Worm (Caenorhabditis elegans) whole organism, young adult: Measurements from ENCODE around the gene pqn-74.

Source experiments
- B0019.2 ChIP-seq: fragments of 200-800 bp; sonication (Bioruptor generic); conservative IDR thresholded peaks from 2 replicates; pipeline ENCODE4 v1.3.6; 2022; ENCODE audit warnings: missing genetic modification reagents, missing genetic modification characterization, missing compliant biosample characterization
- B0035.1 ChIP-seq: sonication (generic microtip); optimal IDR thresholded peaks from 2 replicates; lab custom pipeline; 2016; ENCODE audit warnings: missing genetic modification characterization, mild to moderate bottlenecking, missing compliant biosample characterization, missing genotype, missing genetic modification reagents
- B0336.3 ChIP-seq: fragments of 200-800 bp; sonication (Bioruptor generic); IDR thresholded peaks from 2 replicates; pipeline ENCODE4 v1.3.6; 2022; ENCODE audit warnings: missing genetic modification characterization, missing compliant biosample characterization
- C06A6.2 ChIP-seq: fragments of 200-800 bp; sonication (Bioruptor generic); conservative IDR thresholded peaks from 2 replicates; pipeline ENCODE4 v1.3.6; 2022; ENCODE audit warnings: missing genetic modification characterization, missing compliant biosample characterization
- C17E4.6 ChIP-seq: fragments of 200-800 bp; sonication (Bioruptor generic); IDR thresholded peaks from 2 replicates; pipeline ENCODE4 v1.3.6; 2022; ENCODE audit warnings: missing genetic modification reagents, missing genetic modification characterization, missing compliant biosample characterization
- D2030.7 ChIP-seq: fragments of 200-800 bp; sonication (Bioruptor generic); IDR thresholded peaks from 2 replicates; pipeline ENCODE4 v1.3.6; 2022; ENCODE audit warnings: missing genetic modification reagents, missing genetic modification characterization, missing compliant biosample characterization
- F22D6.2 ChIP-seq: sonication (generic microtip); optimal IDR thresholded peaks from 2 replicates; lab custom pipeline; 2016; ENCODE audit warnings: mild to moderate bottlenecking, missing genetic modification characterization, missing compliant biosample characterization
- F52B5.7 ChIP-seq: sonication (generic microtip); optimal IDR thresholded peaks from 2 replicates; lab custom pipeline; 2016; ENCODE audit warnings: mild to moderate bottlenecking, missing genetic modification characterization, missing compliant biosample characterization
- F57C9.4 ChIP-seq: sonication (generic microtip); optimal IDR thresholded peaks from 2 replicates; lab custom pipeline; 2017; ENCODE audit warnings: mild to moderate bottlenecking, missing genetic modification characterization, missing compliant biosample characterization
- K11D2.4 ChIP-seq: fragments of 200-800 bp; sonication (Bioruptor generic); IDR thresholded peaks from 2 replicates; pipeline ENCODE4 v1.3.6; 2022; ENCODE audit warnings: missing genetic modification reagents, missing genetic modification characterization, missing compliant biosample characterization
- Y53G8AR.9 ChIP-seq: fragments of 200-800 bp; sonication (Bioruptor generic); conservative IDR thresholded peaks from 2 replicates; pipeline ENCODE4 v1.3.6; 2022; ENCODE audit warnings: missing genetic modification reagents, missing genetic modification characterization, missing compliant biosample characterization
- Y56A3A.18 ChIP-seq: fragments of 200-800 bp; sonication (Bioruptor generic); IDR thresholded peaks from 2 replicates; pipeline ENCODE4 v1.3.6; 2022; ENCODE audit warnings: missing genetic modification reagents, missing genetic modification characterization, missing compliant biosample characterization
- Y95B8A.8 ChIP-seq: fragments of 200-800 bp; sonication (Bioruptor generic); IDR thresholded peaks from 2 replicates; pipeline ENCODE4 v1.3.6; 2022; ENCODE audit warnings: missing genetic modification reagents, missing genetic modification characterization, missing compliant biosample characterization
- aptf-2 ChIP-seq: fragments of 200-800 bp; sonication (Bioruptor generic); conservative IDR thresholded peaks from 2 replicates; pipeline ENCODE4 v1.3.6; 2022; ENCODE audit warnings: missing genetic modification reagents, missing genetic modification characterization, missing compliant biosample characterization
- athp-1 ChIP-seq: sonication (generic microtip); optimal IDR thresholded peaks from 2 replicates; lab custom pipeline; 2017; ENCODE audit warnings: mild to moderate bottlenecking, missing genetic modification characterization, missing compliant biosample characterization
- attf-6 ChIP-seq: fragments of 200-800 bp; sonication (Bioruptor generic); IDR thresholded peaks from 2 replicates; pipeline ENCODE4 v1.3.6; 2022; ENCODE audit warnings: missing genetic modification reagents, missing genetic modification characterization, missing compliant biosample characterization
- bed-1 ChIP-seq: fragments of 200-800 bp; sonication (Bioruptor generic); IDR thresholded peaks from 2 replicates; pipeline ENCODE4 v1.3.6; 2022; ENCODE audit warnings: missing genetic modification reagents, missing genetic modification characterization, missing compliant biosample characterization
- ceh-40 ChIP-seq: fragments of 200-800 bp; sonication (Bioruptor generic); IDR thresholded peaks from 2 replicates; pipeline ENCODE4 v1.3.6; 2022; ENCODE audit warnings: missing genetic modification characterization, missing compliant biosample characterization
- ceh-91 ChIP-seq: fragments of 200-800 bp; sonication (Bioruptor generic); IDR thresholded peaks from 2 replicates; pipeline ENCODE4 v1.3.6; 2022; ENCODE audit warnings: missing genetic modification reagents, missing genetic modification characterization, missing compliant biosample characterization
- chd-7 ChIP-seq: sonication (generic microtip); optimal IDR thresholded peaks from 2 replicates; lab custom pipeline; 2016; ENCODE audit warnings: mild to moderate bottlenecking, missing genetic modification characterization, moderate library complexity, missing compliant biosample characterization
- dox-1 ChIP-seq: fragments of 200-800 bp; sonication (Bioruptor generic); IDR thresholded peaks from 2 replicates; pipeline ENCODE4 v1.3.6; 2022; ENCODE audit warnings: missing genetic modification reagents, missing genetic modification characterization, missing compliant biosample characterization
- dpl-1 ChIP-seq: fragments of 150-350 bp; optimal IDR thresholded peaks from 2 replicates; lab custom pipeline; 2014; ENCODE audit warnings: missing biosample characterization, missing genetic modification reagents, missing genetic modification characterization
- egl-18 ChIP-seq: fragments of 200-800 bp; sonication (Bioruptor generic); IDR thresholded peaks from 2 replicates; pipeline ENCODE4 v1.3.6; 2022; ENCODE audit warnings: missing genetic modification reagents, missing genetic modification characterization, missing compliant biosample characterization
- egl-44 ChIP-seq: fragments of 200-800 bp; sonication (Bioruptor generic); IDR thresholded peaks from 2 replicates; pipeline ENCODE4 v1.3.6; 2022; ENCODE audit warnings: missing genetic modification reagents, missing genetic modification characterization, missing compliant biosample characterization
- ets-4 ChIP-seq: fragments of 200-800 bp; sonication (Bioruptor generic); optimal IDR thresholded peaks from 2 replicates; lab custom pipeline; 2018; ENCODE audit warnings: mild to moderate bottlenecking, missing genetic modification characterization, missing compliant biosample characterization
- fkh-3 ChIP-seq: sonication (generic microtip); optimal IDR thresholded peaks from 2 replicates; lab custom pipeline; 2016; ENCODE audit warnings: mild to moderate bottlenecking, missing genetic modification characterization, missing compliant biosample characterization
- gei-17 ChIP-seq: fragments of 200-800 bp; sonication (Bioruptor generic); optimal IDR thresholded peaks from 2 replicates; lab custom pipeline; 2018; ENCODE audit warnings: mild to moderate bottlenecking, missing genetic modification characterization, missing compliant biosample characterization
- him-1 ChIP-seq: sonication (generic microtip); optimal IDR thresholded peaks from 2 replicates; lab custom pipeline; 2016; ENCODE audit warnings: missing genotype, missing genetic modification reagents, missing genetic modification characterization, missing compliant biosample characterization
- hlh-12 ChIP-seq: sonication (generic microtip); optimal IDR thresholded peaks from 2 replicates; lab custom pipeline; 2016; ENCODE audit warnings: missing genetic modification characterization, missing compliant biosample characterization
- hmg-20 ChIP-seq: fragments of 200-800 bp; sonication (Bioruptor generic); IDR thresholded peaks from 2 replicates; pipeline ENCODE4 v1.3.6; 2022; ENCODE audit warnings: missing genetic modification reagents, missing genetic modification characterization, missing compliant biosample characterization
- let-526 ChIP-seq: fragments of 200-800 bp; sonication (Bioruptor generic); IDR thresholded peaks from 2 replicates; pipeline ENCODE4 v1.3.6; 2022; ENCODE audit warnings: missing genetic modification reagents, missing genetic modification characterization, missing compliant biosample characterization
- lir-1 ChIP-seq: fragments of 200-800 bp; sonication (Bioruptor generic); conservative IDR thresholded peaks from 2 replicates; pipeline ENCODE4 v1.3.6; 2022; ENCODE audit warnings: missing genetic modification reagents, missing genetic modification characterization, missing compliant biosample characterization
- madf-10 ChIP-seq: sonication (generic microtip); optimal IDR thresholded peaks from 2 replicates; lab custom pipeline; 2016; ENCODE audit warnings: mild to moderate bottlenecking, missing genetic modification characterization, missing compliant biosample characterization
- madf-6 ChIP-seq: fragments of 200-800 bp; sonication (Bioruptor generic); IDR thresholded peaks from 2 replicates; pipeline ENCODE4 v1.3.6; 2022; ENCODE audit warnings: missing genetic modification reagents, missing genetic modification characterization, missing compliant biosample characterization
- mcd-1 ChIP-seq: fragments of 200-800 bp; sonication (Bioruptor generic); IDR thresholded peaks from 2 replicates; pipeline ENCODE4 v1.3.6; 2022; ENCODE audit warnings: missing genetic modification reagents, missing genetic modification characterization, missing compliant biosample characterization
- mel-28 ChIP-seq: sonication (generic microtip); optimal IDR thresholded peaks from 2 replicates; lab custom pipeline; 2016; ENCODE audit warnings: borderline replicate concordance, mild to moderate bottlenecking, missing genetic modification characterization, missing compliant biosample characterization
- nhr-80 ChIP-seq: sonication (generic microtip); optimal IDR thresholded peaks from 2 replicates; lab custom pipeline; 2016; ENCODE audit warnings: missing genetic modification characterization, missing compliant biosample characterization
- pbrm-1 ChIP-seq: fragments of 200-800 bp; sonication (Bioruptor generic); IDR thresholded peaks from 2 replicates; pipeline ENCODE4 v1.3.6; 2022; ENCODE audit warnings: missing genetic modification reagents, missing genetic modification characterization, missing compliant biosample characterization
- rec-8 ChIP-seq, 2 experiments: sonication (generic microtip); optimal IDR thresholded peaks; 2 replicates each; lab custom pipeline; 2016; ENCODE audit warnings: mild to moderate bottlenecking in 2 of 2, missing genetic modification characterization in 2 of 2, missing genetic modification reagents in 2 of 2, missing genotype in 2 of 2, missing biosample characterization in 1 of 2, missing compliant biosample characterization in 1 of 2, moderate library complexity in 1 of 2
- sdz-38 ChIP-seq: sonication (generic microtip); optimal IDR thresholded peaks from 2 replicates; lab custom pipeline; 2016; ENCODE audit warnings: missing genotype, missing genetic modification characterization, missing compliant biosample characterization
- snpc-1.1 ChIP-seq: sonication (generic microtip); optimal IDR thresholded peaks from 2 replicates; lab custom pipeline; 2017; ENCODE audit warnings: missing genetic modification characterization, mild to moderate bottlenecking, missing compliant biosample characterization, antibody characterized with exemption, moderate library complexity, missing genotype, missing genetic modification reagents; ENCODE audit not compliant: insufficient read depth
- tbp1 ChIP-seq: fragments of 200-800 bp; sonication (Bioruptor generic); optimal IDR thresholded peaks from 2 replicates; lab custom pipeline; 2018; ENCODE audit warnings: mild to moderate bottlenecking, missing genetic modification characterization, missing compliant biosample characterization
- unc-62 ChIP-seq: fragments of 150-350 bp; optimal IDR thresholded peaks from 2 replicates; lab custom pipeline; 2014; ENCODE audit warnings: missing biosample characterization, missing genetic modification reagents, missing genetic modification characterization
- zfh-2 ChIP-seq: fragments of 200-800 bp; sonication (Bioruptor generic); conservative IDR thresholded peaks from 2 replicates; pipeline ENCODE4 v1.3.6; 2022; ENCODE audit warnings: missing genetic modification reagents, missing genetic modification characterization, missing compliant biosample characterization
- zim-3 ChIP-seq: sonication (generic microtip); optimal IDR thresholded peaks from 2 replicates; lab custom pipeline; 2017; ENCODE audit warnings: mild to moderate bottlenecking, missing genetic modification characterization, moderate library complexity, missing compliant biosample characterization
- ztf-25 ChIP-seq: fragments of 200-800 bp; sonication (Bioruptor generic); IDR thresholded peaks from 2 replicates; pipeline ENCODE4 v1.3.6; 2022; ENCODE audit warnings: missing genetic modification reagents, missing genetic modification characterization, missing compliant biosample characterization
- ztf-28 ChIP-seq: fragments of 200-800 bp; sonication (Bioruptor generic); IDR thresholded peaks from 2 replicates; pipeline ENCODE4 v1.3.6; 2022; ENCODE audit warnings: missing genetic modification reagents, missing genetic modification characterization, missing compliant biosample characterization
- ztf-3 ChIP-seq: fragments of 200-800 bp; sonication (Bioruptor generic); optimal IDR thresholded peaks from 2 replicates; lab custom pipeline; 2018; ENCODE audit warnings: mild to moderate bottlenecking, missing genetic modification characterization, missing compliant biosample characterization

pqn-74 gene

ce11 chrIV:13300591-13300990, 30.6 kb downstream of the pqn-74 start, which contains the start of gene csn-6 (continued):
- TF ChIP-seq him-1 (tag; lab: Kevin White, UChicago) (no peak), ceh-91 (GFP tag; lab: Robert Waterston, UW) (no peak), Y95B8A.8 (GFP tag; lab: Robert Waterston, UW) (no peak), B0336.3 (no peak), ztf-25 (GFP tag; lab: Robert Waterston, UW) (no peak), tbp1 (GFP tag; lab: Kevin White, UChicago) (peak; percentile 13), snpc-1.1 (tag; lab: Kevin White, UChicago) (no peak)

ce11 chrIV:13300109-13300508, 31.1 kb downstream of the pqn-74 start, which contains the start of gene kdp-1:
Gene kdp-1, plus strand, starts transcription at chrIV:13300188.
- TF ChIP-seq C06A6.2 (GFP tag; lab: Robert Waterston, UW) (no peak), egl-44 (GFP tag; lab: Robert Waterston, UW) (no peak), fkh-3 (tag; lab: Kevin White, UChicago) (peak; percentile 35), sdz-38 (tag; lab: Kevin White, UChicago) (no peak), dox-1 (GFP tag; lab: Robert Waterston, UW) (no peak), ztf-3 (GFP tag; lab: Kevin White, UChicago) (no peak), hlh-12 (tag; lab: Kevin White, UChicago) (no peak), Y56A3A.18 (no peak), dpl-1 (GFP tag; lab: Kevin White, UChicago) (no peak), rec-8 (tag; optimal IDR thresholded peaks at IDR 0.05; lab: Kevin White, UChicago) (peak in 1 of 2 experiments; percentile 42), egl-18 (GFP tag; lab: Robert Waterston, UW) (no peak), ceh-40 (GFP tag; lab: Robert Waterston, UW) (no peak), chd-7 (no peak), ets-4 (GFP tag; lab: Kevin White, UChicago) (no peak), ztf-28 (GFP tag; lab: Robert Waterston, UW) (no peak), let-526 (no peak), K11D2.4 (GFP tag; lab: Robert Waterston, UW) (no peak), aptf-2 (no peak), hmg-20 (no peak), ztf-25 (GFP tag; lab: Robert Waterston, UW) (0 out of 2 replicates have a peak, but pooled peaks have one; percentile 53), F57C9.4 (tag; lab: Kevin White, UChicago) (no peak), madf-6 (GFP tag; lab: Robert Waterston, UW) (peak; percentile 47), C17E4.6 (no peak), unc-62 (GFP tag; lab: Kevin White, UChicago) (no peak), pbrm-1 (GFP tag; lab: Robert Waterston, UW) (no peak), madf-10 (tag; lab: Kevin White, UChicago) (no peak), B0019.2 (no peak), attf-6 (GFP tag; lab: Robert Waterston, UW) (0 out of 2 replicates have a peak, but pooled peaks have one; percentile 38), lir-1 (GFP tag; lab: Robert Waterston, UW) (no peak), gei-17 (GFP tag; lab: Kevin White, UChicago) (no peak), B0035.1 (tag; lab: Kevin White, UChicago) (no peak), F52B5.7 (peak; percentile 2), Y53G8AR.9 (GFP tag; lab: Robert Waterston, UW) (0 out of 2 replicates have a peak, but pooled peaks have one; percentile 26), zim-3 (peak; percentile 51), bed-1 (GFP tag; lab: Robert Waterston, UW) (no peak), F22D6.2 (no peak), athp-1 (tag; lab: Kevin White, UChicago) (no peak), D2030.7 (no peak), mel-28 (tag; lab: Kevin White, UChicago) (no peak), mcd-1 (GFP tag; lab: Robert Waterston, UW) (peak; percentile 62), nhr-80 (no peak), zfh-2 (GFP tag; lab: Robert Waterston, UW) (peak; percentile 66; the same call in 1 of the 2 replicates)
